Fruit fly (Drosophila melanogaster) whole organism, embryonic: ENCODE data around the gene CG9328.
A peak's percentile ranks its signal among the peaks of the same experiment; 100 is the strongest.

Source experiments
- Ada2b ChIP-seq: fragments of 200-800 bp; sonication (Bioruptor generic); IDR thresholded peaks from 2 replicates; pipeline ENCODE4 v1.3.6; 2022; ENCODE audit warnings: missing biosample characterization, missing genetic modification characterization
- Adf1 ChIP-seq: fragments of 200-800 bp; sonication (Bioruptor generic); IDR thresholded peaks from 2 replicates; pipeline ENCODE4 v1.3.6; 2022; ENCODE audit warnings: missing biosample characterization, missing genetic modification characterization
- Atf-2 ChIP-seq: fragments of 200-800 bp; sonication (Bioruptor generic); optimal IDR thresholded peaks from 2 replicates; lab custom pipeline; 2016; ENCODE audit warnings: missing biosample characterization, missing genetic modification characterization
- Bdp1 ChIP-seq: fragments of 200-800 bp; sonication (Bioruptor generic); optimal IDR thresholded peaks from 3 replicates; lab custom pipeline; 2016; ENCODE audit warnings: missing biosample characterization, missing genetic modification characterization
- Bteb2 ChIP-seq: fragments of 200-800 bp; sonication (Bioruptor generic); optimal IDR thresholded peaks from 2 replicates; lab custom pipeline; 2016; ENCODE audit warnings: missing biosample characterization, missing genetic modification characterization
- CG11093 ChIP-seq: fragments of 200-800 bp; sonication (Bioruptor generic); IDR thresholded peaks from 3 replicates; pipeline ENCODE4 v1.3.6; 2022; ENCODE audit warnings: missing biosample characterization, missing genetic modification characterization
- CG12219 ChIP-seq: fragments of 200-800 bp; sonication (Bioruptor generic); optimal IDR thresholded peaks from 3 replicates; lab custom pipeline; 2018; ENCODE audit warnings: missing biosample characterization, mild to moderate bottlenecking, missing genetic modification characterization
- CG12236 ChIP-seq: fragments of 200-800 bp; sonication (Bioruptor generic); optimal IDR thresholded peaks from 2 replicates; lab custom pipeline; 2016; ENCODE audit warnings: missing biosample characterization, missing genetic modification characterization
- CG12659 ChIP-seq: fragments of 200-800 bp; sonication (Bioruptor generic); optimal IDR thresholded peaks from 3 replicates; lab custom pipeline; 2017; ENCODE audit warnings: mild to moderate bottlenecking, missing biosample characterization, missing genetic modification reagents, missing genetic modification characterization
- CG13123 ChIP-seq: fragments of 200-800 bp; sonication (Bioruptor generic); optimal IDR thresholded peaks from 2 replicates; lab custom pipeline; 2016; ENCODE audit warnings: missing biosample characterization, missing genetic modification characterization
- CG13424 ChIP-seq: fragments of 200-800 bp; sonication (Bioruptor generic); optimal IDR thresholded peaks from 2 replicates; lab custom pipeline; 2019; ENCODE audit warnings: missing biosample characterization, mild to moderate bottlenecking, missing genetic modification characterization, moderate library complexity
- CG14014 ChIP-seq: fragments of 200-800 bp; sonication (Bioruptor generic); IDR thresholded peaks from 2 replicates; pipeline ENCODE4 v1.3.6; 2022; ENCODE audit warnings: missing biosample characterization, missing genetic modification characterization
- CG14965 ChIP-seq: fragments of 200-800 bp; sonication (Bioruptor generic); optimal IDR thresholded peaks from 2 replicates; lab custom pipeline; 2016; ENCODE audit warnings: missing biosample characterization, missing genetic modification characterization, borderline replicate concordance
- CG15073 ChIP-seq: fragments of 200-800 bp; sonication (Bioruptor generic); optimal IDR thresholded peaks from 2 replicates; lab custom pipeline; 2016; ENCODE audit warnings: missing biosample characterization, missing genetic modification characterization
- CG2199 ChIP-seq: fragments of 200-800 bp; sonication (Bioruptor generic); IDR thresholded peaks from 3 replicates; pipeline ENCODE4 v1.3.6; 2022; ENCODE audit warnings: missing biosample characterization, missing genetic modification characterization
- CG3838 ChIP-seq: fragments of 200-800 bp; sonication (Bioruptor generic); optimal IDR thresholded peaks from 3 replicates; lab custom pipeline; 2016; ENCODE audit warnings: missing biosample characterization, missing genetic modification characterization
- CG6683 ChIP-seq: fragments of 200-800 bp; sonication (Bioruptor generic); optimal IDR thresholded peaks from 2 replicates; lab custom pipeline; 2017; ENCODE audit warnings: missing biosample characterization, mild to moderate bottlenecking, missing genetic modification characterization, missing genetic modification reagents
- CG6791 ChIP-seq: fragments of 200-800 bp; sonication (Bioruptor generic); IDR thresholded peaks from 3 replicates; pipeline ENCODE4 v1.3.6; 2022; ENCODE audit warnings: missing biosample characterization, missing genetic modification characterization; ENCODE audit not compliant: partially characterized antibody
- CG7372 ChIP-seq: fragments of 200-800 bp; sonication (Bioruptor generic); IDR thresholded peaks from 2 replicates; pipeline ENCODE4 v1.3.6; 2022; ENCODE audit warnings: missing biosample characterization, missing genetic modification characterization
- CG8089 ChIP-seq: fragments of 200-800 bp; sonication (Bioruptor generic); optimal IDR thresholded peaks from 3 replicates; lab custom pipeline; 2016; ENCODE audit warnings: missing biosample characterization, missing genetic modification characterization
- CG8359 ChIP-seq: fragments of 200-800 bp; sonication (Bioruptor generic); optimal IDR thresholded peaks from 2 replicates; lab custom pipeline; 2017; ENCODE audit warnings: missing biosample characterization, mild to moderate bottlenecking, missing genetic modification characterization, borderline replicate concordance
- CG8478 ChIP-seq: fragments of >200 bp; optimal IDR thresholded peaks from 2 replicates; lab custom pipeline; 2018
- CG8765 ChIP-seq: fragments of 200-800 bp; sonication (Bioruptor generic); IDR thresholded peaks from 2 replicates; pipeline ENCODE4 v1.3.6; 2022; ENCODE audit warnings: missing biosample characterization, missing genetic modification characterization
- CG9437 ChIP-seq: fragments of 200-800 bp; sonication (Bioruptor generic); optimal IDR thresholded peaks from 2 replicates; lab custom pipeline; 2018; ENCODE audit warnings: missing biosample characterization, mild to moderate bottlenecking, missing genetic modification characterization
- CG9797 ChIP-seq: fragments of 200-800 bp; sonication (Bioruptor generic); optimal IDR thresholded peaks from 3 replicates; lab custom pipeline; 2018; ENCODE audit warnings: missing biosample characterization, mild to moderate bottlenecking, missing genetic modification characterization
- CrebB ChIP-seq: fragments of 200-800 bp; sonication (Bioruptor generic); optimal IDR thresholded peaks from 3 replicates; lab custom pipeline; 2018; ENCODE audit warnings: missing biosample characterization, mild to moderate bottlenecking, missing genetic modification characterization
- Elba2 ChIP-seq: fragments of 200-800 bp; sonication (Bioruptor generic); optimal IDR thresholded peaks from 3 replicates; lab custom pipeline; 2016; ENCODE audit warnings: missing biosample characterization, missing genetic modification characterization
- Fer2 ChIP-seq: fragments of 200-800 bp; sonication (Bioruptor generic); optimal IDR thresholded peaks from 2 replicates; lab custom pipeline; 2018; ENCODE audit warnings: missing biosample characterization, mild to moderate bottlenecking, missing genetic modification characterization, moderate library complexity
- HLH4C ChIP-seq: fragments of 200-800 bp; sonication (Bioruptor generic); IDR thresholded peaks from 3 replicates; pipeline ENCODE4 v1.3.6; 2022; ENCODE audit warnings: missing biosample characterization, missing genetic modification characterization; ENCODE audit not compliant: partially characterized antibody
- Lpt ChIP-seq: fragments of >200 bp; optimal IDR thresholded peaks from 2 replicates; lab custom pipeline; 2018; ENCODE audit warnings: missing biosample characterization, missing genetic modification characterization
- PHDP ChIP-seq: fragments of 200-800 bp; sonication (Bioruptor generic); optimal IDR thresholded peaks from 3 replicates; lab custom pipeline; 2018; ENCODE audit warnings: missing biosample characterization, mild to moderate bottlenecking, missing genetic modification characterization, moderate library complexity
- YL-1 ChIP-seq: fragments of 200-800 bp; sonication (Bioruptor generic); optimal IDR thresholded peaks from 3 replicates; lab custom pipeline; 2017; ENCODE audit warnings: missing biosample characterization, mild to moderate bottlenecking, missing genetic modification characterization
- bowl ChIP-seq: fragments of 200-800 bp; sonication (Bioruptor generic); IDR thresholded peaks from 2 replicates; pipeline ENCODE4 v1.3.6; 2022; ENCODE audit warnings: missing biosample characterization, missing genetic modification characterization
- cad ChIP-seq: fragments of >200 bp; optimal IDR thresholded peaks from 2 replicates; lab custom pipeline; 2017; ENCODE audit warnings: missing biosample characterization, missing genetic modification characterization
- chm ChIP-seq: fragments of 200-800 bp; sonication (Bioruptor generic); IDR thresholded peaks from 2 replicates; pipeline ENCODE4 v1.3.6; 2022; ENCODE audit warnings: missing biosample characterization, missing genetic modification characterization
- ems ChIP-seq: fragments of 200-800 bp; sonication (Bioruptor generic); optimal IDR thresholded peaks from 3 replicates; lab custom pipeline; 2016; ENCODE audit warnings: missing biosample characterization, missing genetic modification characterization
- fd64A ChIP-seq: fragments of 200-800 bp; sonication (Bioruptor generic); optimal IDR thresholded peaks from 3 replicates; lab custom pipeline; 2018; ENCODE audit warnings: missing biosample characterization, mild to moderate bottlenecking, missing genetic modification characterization
- ftz-f1 ChIP-seq: fragments of 200-800 bp; sonication (Bioruptor generic); optimal IDR thresholded peaks from 2 replicates; lab custom pipeline; 2016; ENCODE audit warnings: missing biosample characterization, missing genetic modification characterization
- klu ChIP-seq: fragments of 200-800 bp; sonication (Bioruptor generic); IDR thresholded peaks from 2 replicates; pipeline ENCODE4 v1.3.6; 2022; ENCODE audit warnings: missing biosample characterization, missing genetic modification characterization
- mam ChIP-seq: fragments of 200-800 bp; sonication (Bioruptor generic); optimal IDR thresholded peaks from 3 replicates; lab custom pipeline; 2016; ENCODE audit warnings: missing biosample characterization, missing genetic modification characterization
- nerfin-2 ChIP-seq: fragments of 200-800 bp; sonication (Bioruptor generic); IDR thresholded peaks from 2 replicates; pipeline ENCODE4 v1.3.6; 2022; ENCODE audit warnings: missing biosample characterization, missing genetic modification characterization; ENCODE audit not compliant: partially characterized antibody
- org-1 ChIP-seq: fragments of 200-800 bp; sonication (Bioruptor generic); optimal IDR thresholded peaks from 2 replicates; lab custom pipeline; 2017; ENCODE audit warnings: missing biosample characterization, missing genetic modification characterization
- pb ChIP-seq: fragments of 200-800 bp; sonication (Bioruptor generic); optimal IDR thresholded peaks from 3 replicates; lab custom pipeline; 2016; ENCODE audit warnings: missing biosample characterization, missing genetic modification characterization
- stwl ChIP-seq: fragments of 200-800 bp; sonication (Bioruptor generic); optimal IDR thresholded peaks from 3 replicates; lab custom pipeline; 2018; ENCODE audit warnings: missing biosample characterization, mild to moderate bottlenecking, missing genetic modification characterization, moderate library complexity
- tgo ChIP-seq: fragments of 200-800 bp; sonication (Bioruptor generic); IDR thresholded peaks from 3 replicates; pipeline ENCODE4 v1.3.6; 2022; ENCODE audit warnings: missing biosample characterization, missing genetic modification characterization
- trh ChIP-seq: fragments of 200-800 bp; sonication (Bioruptor generic); optimal IDR thresholded peaks from 2 replicates; lab custom pipeline; 2016; ENCODE audit warnings: missing biosample characterization, missing genetic modification characterization
- ttk ChIP-seq: fragments of 200-800 bp; sonication (Bioruptor generic); IDR thresholded peaks from 2 replicates; pipeline ENCODE4 v2.1.2; 2022; ENCODE audit warnings: missing biosample characterization, missing genetic modification characterization
- yki ChIP-seq: fragments of >200 bp; optimal IDR thresholded peaks from 3 replicates; lab custom pipeline; 2018
- z ChIP-seq: fragments of 200-800 bp; sonication (Bioruptor generic); IDR thresholded peaks from 3 replicates; pipeline ENCODE4 v1.3.6; 2022; ENCODE audit warnings: missing biosample characterization, missing genetic modification characterization
- zf30C ChIP-seq: fragments of 200-800 bp; sonication (Bioruptor generic); optimal IDR thresholded peaks from 3 replicates; lab custom pipeline; 2018; ENCODE audit warnings: missing biosample characterization, mild to moderate bottlenecking, missing genetic modification characterization

CG9328 gene

dm6 chr2L:20799991-20800897 lies 2.7 kb downstream of the CG9328 start (continued):
- TF ChIP-seq ems (GFP tag; lab: Kevin White, UChicago) (peak; percentile 62), CG9797 (GFP tag; lab: Kevin White, UChicago) (no peak), CG13424 (tag; lab: Kevin White, UChicago) (peak; percentile 67), Ada2b (GFP tag; lab: Robert Waterston, UW) (peak; percentile 72), CG8478 (lab: Kevin White, UChicago) (no peak), Atf-2 (GFP tag; lab: Kevin White, UChicago) (peak; percentile 70), CG8089 (GFP tag; lab: Kevin White, UChicago) (peak; percentile 37), z (GFP tag; lab: Robert Waterston, UW) (peak; percentile 86), mam (GFP tag; lab: Kevin White, UChicago) (peak; percentile 89), YL-1 (GFP tag; lab: Kevin White, UChicago) (no peak), CG8359 (GFP tag; lab: Kevin White, UChicago) (no peak), CG3838 (GFP tag; lab: Kevin White, UChicago) (no peak), CG8765 (GFP tag; lab: Robert Waterston, UW) (peak; percentile 83), CrebB (peak; percentile 77), chm (GFP tag; lab: Robert Waterston, UW) (peak; percentile 66; the same call in 1 of the 2 replicates), CG6683 (GFP tag; lab: Kevin White, UChicago) (peak; percentile 54), cad (GFP tag; lab: Kevin White, UChicago) (peak; percentile 43), CG13123 (GFP tag; lab: Kevin White, UChicago) (peak; percentile 48), nerfin-2 (no peak), CG9437 (peak; percentile 41), stwl (tag; lab: Kevin White, UChicago) (no peak), Bdp1 (GFP tag; lab: Kevin White, UChicago) (peak; percentile 66), org-1 (GFP tag; lab: Kevin White, UChicago) (peak; percentile 74), Elba2 (GFP tag; lab: Kevin White, UChicago) (no peak), CG12219 (GFP tag; lab: Kevin White, UChicago) (peak; percentile 75), Lpt (GFP tag; lab: Kevin White, UChicago) (no peak), fd64A (no peak), Fer2 (tag; lab: Kevin White, UChicago) (peak; percentile 63), Adf1 (GFP tag; lab: Robert Waterston, UW) (no peak), CG2199 (GFP tag; lab: Robert Waterston, UW) (peak; percentile 86; the same call in 2 of the 3 replicates), klu (peak; percentile 61), CG15073 (GFP tag; lab: Kevin White, UChicago) (no peak), bowl (GFP tag; lab: Robert Waterston, UW) (peak; percentile 9; the same call in 1 of the 2 replicates), ftz-f1 (GFP tag; lab: Kevin White, UChicago) (peak; percentile 42), CG12659 (GFP tag; lab: Kevin White, UChicago) (peak; percentile 70), CG14965 (peak; percentile 48), CG12236 (GFP tag; lab: Kevin White, UChicago) (peak; percentile 40), CG14014 (peak; percentile 82), Bteb2 (peak; percentile 69), pb (peak; percentile 60), CG7372 (GFP tag; lab: Robert Waterston, UW) (peak; percentile 62), CG6791 (no peak), tgo (GFP tag; lab: Robert Waterston, UW) (peak; percentile 75), CG11093 (GFP tag; lab: Robert Waterston, UW) (no peak), ttk (GFP tag; lab: Robert Waterston, UW) (peak; percentile 59; the same call in 1 of the 2 replicates), PHDP (tag; lab: Kevin White, UChicago) (peak; percentile 78), zf30C (GFP tag; lab: Kevin White, UChicago) (no peak), trh (GFP tag; lab: Kevin White, UChicago) (no peak), HLH4C (GFP tag; lab: Robert Waterston, UW) (no peak; the same call in 2 of the 3 replicates), yki (no peak)
